Worm (Caenorhabditis elegans) whole organism, L4/young adult: ENCODE measurements around the gene gcna-1.

Experiments
- W03F9.2 ChIP-seq: fragments of 150-350 bp; optimal IDR thresholded peaks from 2 replicates; lab custom pipeline; 2014; ENCODE audit warnings: missing biosample characterization, missing genetic modification characterization
- dao-5 ChIP-seq: sonication (generic microtip); optimal IDR thresholded peaks from 2 replicates; lab custom pipeline; 2016; ENCODE audit warnings: missing genotype, missing genetic modification characterization, moderate library complexity, missing compliant biosample characterization
- him-1 ChIP-seq: sonication (generic microtip); optimal IDR thresholded peaks from 2 replicates; lab custom pipeline; 2016; ENCODE audit warnings: missing genotype, missing genetic modification reagents, missing genetic modification characterization, missing compliant biosample characterization

DNA sequence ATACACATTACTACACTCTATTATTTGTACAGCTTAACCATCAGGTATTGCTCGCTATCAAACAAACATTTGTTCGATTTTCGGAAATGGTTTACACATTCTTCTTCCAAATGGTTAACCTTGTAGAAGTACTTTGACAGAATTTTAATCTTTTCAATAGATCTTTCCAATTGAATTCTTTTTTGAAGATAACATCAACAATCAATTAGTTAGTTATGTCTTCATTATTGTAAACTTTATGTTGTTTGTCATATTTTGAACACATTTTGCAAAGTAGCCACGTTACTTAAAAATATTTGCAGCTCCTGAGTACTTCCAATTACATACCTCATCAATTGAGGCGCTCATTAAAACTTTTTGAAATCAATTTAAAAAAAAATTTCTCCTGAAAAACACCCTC, 43.5 kb downstream of the gcna-1 start:
- TF ChIP-seq dao-5, result no peak
- TF ChIP-seq him-1, result no peak
- no peak for TF ChIP-seq W03F9.2
